Fruit fly (Drosophila melanogaster) Kc167 (cell line): ENCODE results near the gene CAH4.

Experiments
- Myc ChIP-seq: fragments of >200 bp; optimal IDR thresholded peaks from 2 replicates; lab custom pipeline; 2017; ENCODE audit warnings: missing external identifiers
- Sin3A ChIP-seq: fragments of >200 bp; optimal IDR thresholded peaks from 2 replicates; lab custom pipeline; 2018; ENCODE audit warnings: missing external identifiers
- h ChIP-seq: fragments of >200 bp; optimal IDR thresholded peaks from 3 replicates; lab custom pipeline; 2018; ENCODE audit warnings: missing external identifiers
- psq ChIP-seq: fragments of >200 bp; optimal IDR thresholded peaks from 2 replicates; lab custom pipeline; 2017; ENCODE audit warnings: missing external identifiers

DNA sequence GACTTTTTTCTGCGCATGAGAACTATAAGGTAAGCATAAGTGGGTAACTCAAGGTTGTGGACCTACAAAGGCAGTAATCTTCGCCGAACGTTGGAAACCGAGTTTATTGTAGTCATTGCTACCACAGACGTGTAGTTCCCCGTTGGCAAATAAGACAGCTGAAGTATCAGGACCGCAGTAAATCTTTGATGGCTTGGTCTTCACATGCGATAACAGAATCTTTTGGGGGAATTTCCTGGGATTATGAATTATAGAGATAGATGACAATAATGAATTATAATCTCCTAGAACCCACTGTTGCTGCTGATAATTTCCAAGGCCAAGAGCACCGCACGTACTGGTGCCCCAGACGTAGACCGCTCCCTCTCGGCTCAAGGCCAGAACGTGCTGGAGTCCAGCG, 34.3 kb downstream of the CAH4 start:
- TF ChIP-seq Sin3A (lab: Kevin White, UChicago) (no peak), psq (lab: Kevin White, UChicago) (no peak), h (lab: Kevin White, UChicago) (no peak), Myc (lab: Kevin White, UChicago) (no peak)
